Worm (Caenorhabditis elegans) whole organism, L4/young adult: Measurements from ENCODE around the gene clec-185.
"Not testable (repeated sequence)": the region's sequence is repeated elsewhere in the genome, so short reads cannot be mapped to it uniquely, and the experiment has no call there.

ENCODE experiments used
- W03F9.2 ChIP-seq: fragments of 150-350 bp; optimal IDR thresholded peaks from 2 replicates; lab custom pipeline; 2014; ENCODE audit warnings: missing biosample characterization, missing genetic modification characterization
- dao-5 ChIP-seq: sonication (generic microtip); optimal IDR thresholded peaks from 2 replicates; lab custom pipeline; 2016; ENCODE audit warnings: missing genotype, missing genetic modification characterization, moderate library complexity, missing compliant biosample characterization
- him-1 ChIP-seq: sonication (generic microtip); optimal IDR thresholded peaks from 2 replicates; lab custom pipeline; 2016; ENCODE audit warnings: missing genotype, missing genetic modification reagents, missing genetic modification characterization, missing compliant biosample characterization

Gene clec-185

DNA sequence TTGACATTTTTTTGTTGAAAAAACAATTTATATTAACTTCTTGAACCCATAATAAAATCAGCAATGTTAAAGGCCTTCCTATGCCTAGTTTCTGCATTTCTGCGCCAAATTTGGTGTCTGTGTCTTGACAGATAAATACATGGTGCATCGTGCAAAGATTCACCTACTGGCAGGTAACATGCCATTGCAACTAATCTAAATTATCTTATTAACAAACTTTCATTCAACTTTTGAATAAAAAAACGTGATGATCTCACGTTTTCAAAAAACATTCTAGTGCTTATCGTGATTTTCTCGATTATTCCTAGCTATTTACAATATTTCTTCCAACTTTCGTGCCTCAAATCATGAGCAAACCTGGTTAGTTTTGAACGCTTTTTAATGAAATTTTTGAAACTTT, 18.2 kb downstream of the clec-185 start, which contains the start of gene C25G4.7:
TSS of gene C25G4.7 (plus strand) at position 301 of the 400 bp plus-strand sequence.
- TF ChIP-seq dao-5 (tag; lab: Kevin White, UChicago) (no peak), W03F9.2 (tag; lab: Kevin White, UChicago) (no peak), him-1 (tag; lab: Kevin White, UChicago) (no peak)

DNA sequence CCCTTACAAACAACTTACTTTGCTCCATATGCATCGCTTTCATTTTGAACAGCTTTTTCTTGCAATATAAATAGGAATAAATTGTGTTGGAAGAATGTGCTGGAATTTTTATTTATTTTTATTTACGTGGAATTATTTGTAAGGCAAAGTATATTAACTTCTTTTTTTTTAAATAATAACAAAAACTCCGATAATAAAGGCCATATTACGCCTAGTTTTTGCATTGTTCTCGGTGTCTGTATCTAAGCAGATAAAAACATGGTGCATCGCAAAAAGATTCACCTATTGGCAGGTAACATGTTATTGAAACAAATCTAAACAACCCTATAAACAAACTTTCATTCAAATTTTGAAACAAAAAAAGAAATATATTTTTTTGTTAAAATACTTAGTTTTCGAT, 24.9 kb downstream of the clec-185 start, which contains the start of gene C25G4.8:
TSS of gene C25G4.8 (minus strand) at position 101 of the 400 bp plus-strand sequence.
- TF ChIP-seq W03F9.2 (tag; lab: Kevin White, UChicago) (no peak), dao-5 (tag; lab: Kevin White, UChicago) (no peak), him-1 (tag; lab: Kevin White, UChicago) (no peak)

DNA sequence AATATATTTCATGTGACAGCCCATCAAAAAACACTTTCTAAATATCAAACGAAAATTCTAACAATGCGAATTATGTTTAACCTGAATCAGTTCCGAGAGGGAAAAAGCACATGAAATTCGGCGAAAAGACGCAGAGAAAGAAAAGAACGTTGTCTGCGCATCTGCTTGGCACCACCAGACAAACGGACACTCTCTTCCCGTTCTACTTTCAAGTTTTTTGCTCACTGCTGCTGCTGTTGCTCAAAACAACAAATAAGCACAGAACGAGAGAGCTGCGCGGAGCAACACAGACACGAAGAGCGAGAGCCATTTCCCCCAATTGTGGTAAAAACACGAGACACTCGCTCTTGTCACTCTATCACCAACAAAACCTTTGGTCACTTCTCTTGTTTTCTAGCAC, 26.4 kb downstream of the clec-185 start:
- TF ChIP-seq him-1 (tag; lab: Kevin White, UChicago) (no peak), W03F9.2 (tag; lab: Kevin White, UChicago) (no peak), dao-5 (tag; lab: Kevin White, UChicago) (no peak)

- TF ChIP-seq him-1 (tag; lab: Kevin White, UChicago) = no peak
- TF ChIP-seq dao-5 (tag; lab: Kevin White, UChicago) = no peak
- TF ChIP-seq W03F9.2 (tag; lab: Kevin White, UChicago) = no peak
Measured at ce11 chrIV:12467761-12468160, 29.3 kb downstream of the clec-185 start.

DNA sequence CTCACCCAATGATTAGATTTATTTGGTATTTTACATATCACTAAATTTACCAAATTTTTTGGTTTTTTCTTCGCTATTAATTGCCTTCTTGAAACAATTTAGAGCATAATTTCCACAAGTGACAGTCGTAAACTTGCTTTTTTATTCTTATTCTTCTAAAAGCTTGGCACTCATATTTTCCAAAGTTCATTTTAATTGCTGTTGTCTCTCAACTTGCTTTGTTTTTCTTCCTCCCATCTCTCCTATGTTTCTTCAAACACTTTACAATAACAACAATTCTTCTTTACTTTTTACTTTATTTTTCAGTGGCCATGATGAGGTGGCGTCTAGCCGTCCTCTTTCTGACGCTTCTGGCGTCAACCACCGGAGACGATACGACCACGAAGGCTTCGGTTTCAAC, 29.9 kb downstream of the clec-185 start, which contains the start of gene igdb-2:
TSS of gene igdb-2 (plus strand) at position 301 of the 400 bp plus-strand sequence.
- TF ChIP-seq dao-5 (tag; lab: Kevin White, UChicago) (no peak), him-1 (tag; lab: Kevin White, UChicago) (no peak), W03F9.2 (tag; lab: Kevin White, UChicago) (no peak)

DNA sequence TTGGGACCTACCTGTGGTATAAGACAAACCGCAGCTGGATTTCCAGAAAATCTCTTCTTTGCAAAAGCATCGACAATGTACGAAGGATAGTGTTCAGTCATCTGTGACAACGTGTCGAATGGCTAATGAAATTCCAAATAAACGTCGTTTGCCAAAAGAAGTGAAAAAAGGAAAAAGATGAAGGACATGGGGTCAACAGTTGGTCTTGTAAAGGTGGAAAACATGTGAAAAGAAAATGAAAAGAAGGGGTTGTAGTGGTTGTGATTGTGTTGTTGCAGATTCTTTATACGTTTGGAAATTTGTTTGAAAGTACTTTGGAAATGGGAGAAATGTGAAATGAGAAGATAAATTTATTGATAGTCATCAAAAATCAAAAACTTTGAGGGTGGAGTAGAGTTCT, 38.5 kb downstream of the clec-185 start, which contains the start of gene T04A11.1:
TSS of gene T04A11.1 (minus strand) at position 101 of the 400 bp plus-strand sequence.
- TF ChIP-seq W03F9.2, him-1, dao-5 (tag; lab: Kevin White, UChicago): not testable (repeated sequence)

- not testable (repeated sequence) for TF ChIP-seq him-1, dao-5, W03F9.2 (tag; lab: Kevin White, UChicago)
Measured at ce11 chrIV:12478711-12479110, 40.3 kb downstream of the clec-185 start, which contains the start of gene igdb-1. Gene igdb-1, plus strand, starts transcription at chrIV:12479011.

- TF ChIP-seq W03F9.2, dao-5, him-1 (tag; lab: Kevin White, UChicago): not testable (repeated sequence)
Measured at ce11 chrIV:12484479-12484878, 46.0 kb downstream of the clec-185 start, which contains the start of gene T04A11.4. Gene T04A11.4, minus strand, starts transcription at chrIV:12484579.

DNA sequence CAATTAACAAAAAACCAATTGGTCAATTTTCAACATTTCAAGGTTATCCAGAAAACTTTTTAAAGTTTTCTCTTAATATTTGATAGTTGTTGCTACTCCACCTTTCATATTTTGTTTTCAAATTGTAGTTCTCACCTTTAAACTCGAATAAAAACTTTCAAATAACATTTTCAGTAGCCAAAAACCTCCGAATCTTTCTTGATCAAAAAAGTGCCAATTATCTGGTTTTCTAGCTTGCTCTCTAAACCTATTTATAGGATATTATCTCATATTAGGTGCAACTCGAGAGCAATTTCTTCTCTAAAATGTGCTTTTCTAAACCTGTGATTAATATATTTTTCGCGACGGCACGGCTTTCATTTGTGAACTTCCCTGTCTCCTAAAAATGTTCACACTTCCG, 48.7 kb downstream of the clec-185 start, which contains the start of gene sru-26:
TSS of gene sru-26 (plus strand) at position 301 of the 400 bp plus-strand sequence.
- TF ChIP-seq dao-5 (tag; lab: Kevin White, UChicago) = no peak
- no peak for TF ChIP-seq him-1 (tag; lab: Kevin White, UChicago)
- TF ChIP-seq W03F9.2 (tag; lab: Kevin White, UChicago) = no peak

DNA sequence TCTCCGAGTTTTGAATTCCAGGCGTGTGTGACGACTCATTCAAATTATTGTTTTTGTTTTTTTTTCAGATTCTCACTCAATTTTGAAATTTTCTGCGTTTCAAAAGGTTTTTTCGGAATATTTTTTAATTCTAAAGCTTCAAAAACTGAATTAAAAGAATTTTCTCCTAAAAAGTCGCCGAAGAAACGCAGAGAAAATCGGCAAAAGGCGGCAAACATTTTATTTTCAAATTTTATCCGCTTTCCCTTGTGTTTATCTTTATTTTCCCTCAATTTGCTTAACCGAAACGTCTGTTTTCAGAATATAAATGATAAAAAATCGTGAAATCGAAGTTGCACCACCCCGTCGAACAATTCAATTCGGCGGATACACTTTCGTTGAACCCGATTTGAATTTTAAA, 52.0 kb downstream of the clec-185 start, which contains the start of gene him-6:
TSS of gene him-6 (plus strand) at position 301 of the 400 bp plus-strand sequence.
- TF ChIP-seq him-1 (tag; lab: Kevin White, UChicago) (no peak), dao-5 (tag; lab: Kevin White, UChicago) (no peak), W03F9.2 (tag; lab: Kevin White, UChicago) (no peak)
